Fruit fly (Drosophila melanogaster) whole organism, embryonic: ENCODE measurements around the gene Vps53.
A peak's percentile ranks its signal among the peaks of the same experiment; 100 is the strongest.

Source experiments
- Atf6 ChIP-seq: fragments of 200-800 bp; sonication (Bioruptor generic); IDR thresholded peaks from 2 replicates; pipeline ENCODE4 v1.3.6; 2022; ENCODE audit warnings: missing biosample characterization, missing genetic modification characterization
- BEAF-32 ChIP-seq: fragments of 200-800 bp; sonication (Bioruptor generic); optimal IDR thresholded peaks from 3 replicates; lab custom pipeline; 2017; ENCODE audit warnings: missing biosample characterization, missing genetic modification characterization, mild to moderate bottlenecking, moderate library complexity, missing genetic modification reagents
- BtbVII ChIP-seq: fragments of 200-800 bp; sonication (Bioruptor generic); optimal IDR thresholded peaks from 3 replicates; lab custom pipeline; 2017; ENCODE audit warnings: missing biosample characterization, mild to moderate bottlenecking, missing genetic modification characterization
- CG1024 ChIP-seq: fragments of 200-800 bp; sonication (Bioruptor generic); IDR thresholded peaks from 2 replicates; pipeline ENCODE4 v1.3.6; 2022; ENCODE audit warnings: missing biosample characterization, missing genetic modification characterization
- CG10366 ChIP-seq: fragments of 200-800 bp; sonication (Bioruptor generic); IDR thresholded peaks from 2 replicates; pipeline ENCODE4 v1.3.6; 2022; ENCODE audit warnings: missing biosample characterization, missing genetic modification characterization
- CG10565 ChIP-seq: fragments of 200-800 bp; sonication (Bioruptor generic); optimal IDR thresholded peaks from 3 replicates; lab custom pipeline; 2016; ENCODE audit warnings: missing biosample characterization, mild to moderate bottlenecking, missing genetic modification characterization
- CG11085 ChIP-seq: fragments of 200-800 bp; sonication (Bioruptor generic); IDR thresholded peaks from 2 replicates; pipeline ENCODE4 v1.3.6; 2022; ENCODE audit warnings: missing biosample characterization, missing genetic modification characterization
- CG11504 ChIP-seq: fragments of 200-800 bp; sonication (Bioruptor generic); optimal IDR thresholded peaks from 3 replicates; lab custom pipeline; 2019; ENCODE audit warnings: missing biosample characterization, mild to moderate bottlenecking, missing genetic modification characterization, moderate library complexity
- CG12071 ChIP-seq: fragments of 200-800 bp; sonication (Bioruptor generic); optimal IDR thresholded peaks from 3 replicates; lab custom pipeline; 2018; ENCODE audit warnings: missing biosample characterization, mild to moderate bottlenecking, missing genetic modification characterization
- CG12299 ChIP-seq: fragments of 200-800 bp; sonication (Bioruptor generic); optimal IDR thresholded peaks from 2 replicates; lab custom pipeline; 2018; ENCODE audit warnings: missing biosample characterization, mild to moderate bottlenecking, missing genetic modification characterization
- CG12391 ChIP-seq: fragments of 200-800 bp; sonication (Bioruptor generic); optimal IDR thresholded peaks from 3 replicates; lab custom pipeline; 2018; ENCODE audit warnings: missing biosample characterization, mild to moderate bottlenecking, missing genetic modification characterization, moderate library complexity
- CG12769 ChIP-seq: fragments of 200-800 bp; sonication (Bioruptor generic); optimal IDR thresholded peaks from 2 replicates; lab custom pipeline; 2019; ENCODE audit warnings: missing biosample characterization, mild to moderate bottlenecking, missing genetic modification characterization, moderate library complexity
- CG13775 ChIP-seq: fragments of 200-800 bp; sonication (Bioruptor generic); optimal IDR thresholded peaks from 3 replicates; lab custom pipeline; 2017; ENCODE audit warnings: missing biosample characterization, mild to moderate bottlenecking, missing genetic modification characterization
- CG15696 ChIP-seq: fragments of 200-800 bp; sonication (Bioruptor generic); optimal IDR thresholded peaks from 2 replicates; lab custom pipeline; 2019; ENCODE audit warnings: missing biosample characterization, mild to moderate bottlenecking, missing genetic modification characterization, moderate library complexity
- CG1603 ChIP-seq: fragments of 200-800 bp; sonication (Bioruptor generic); optimal IDR thresholded peaks from 2 replicates; lab custom pipeline; 2019; ENCODE audit warnings: missing biosample characterization, mild to moderate bottlenecking, missing genetic modification characterization, moderate library complexity
- CG16863 ChIP-seq: fragments of 200-800 bp; sonication (Bioruptor generic); optimal IDR thresholded peaks from 3 replicates; lab custom pipeline; 2016; ENCODE audit warnings: missing biosample characterization, missing genetic modification characterization
- CG3995 ChIP-seq: fragments of 200-800 bp; sonication (Bioruptor generic); optimal IDR thresholded peaks from 3 replicates; lab custom pipeline; 2016; ENCODE audit warnings: missing biosample characterization, missing genetic modification characterization
- CG43689 ChIP-seq: fragments of 200-800 bp; sonication (Bioruptor generic); IDR thresholded peaks from 2 replicates; pipeline ENCODE4 v1.3.6; 2022; ENCODE audit warnings: missing biosample characterization, missing genetic modification characterization
- CG6854 ChIP-seq: fragments of 200-800 bp; sonication (Bioruptor generic); optimal IDR thresholded peaks from 3 replicates; lab custom pipeline; 2017; ENCODE audit warnings: missing biosample characterization, mild to moderate bottlenecking, missing genetic modification characterization
- CG9609 ChIP-seq: fragments of 200-800 bp; sonication (Bioruptor generic); optimal IDR thresholded peaks from 3 replicates; lab custom pipeline; 2016; ENCODE audit warnings: missing biosample characterization, missing genetic modification characterization
- Ets65A ChIP-seq: fragments of 200-800 bp; sonication (Bioruptor generic); peaks from one replicate; lab custom pipeline; 2016; ENCODE audit warnings: missing biosample characterization, missing genetic modification characterization
- Fer1 ChIP-seq: fragments of 200-800 bp; sonication (Bioruptor generic); optimal IDR thresholded peaks from 2 replicates; lab custom pipeline; 2017; ENCODE audit warnings: missing biosample characterization, mild to moderate bottlenecking, missing genetic modification characterization
- HLH4C ChIP-seq: fragments of 200-800 bp; sonication (Bioruptor generic); IDR thresholded peaks from 3 replicates; pipeline ENCODE4 v1.3.6; 2022; ENCODE audit warnings: missing biosample characterization, missing genetic modification characterization; ENCODE audit not compliant: partially characterized antibody
- Hand ChIP-seq: fragments of 200-800 bp; sonication (Bioruptor generic); optimal IDR thresholded peaks from 2 replicates; lab custom pipeline; 2017; ENCODE audit warnings: mild to moderate bottlenecking, missing biosample characterization, missing genetic modification reagents, missing genetic modification characterization
- Hmr ChIP-seq: fragments of 200-800 bp; sonication (Bioruptor generic); optimal IDR thresholded peaks from 3 replicates; lab custom pipeline; 2017; ENCODE audit warnings: mild to moderate bottlenecking, missing biosample characterization, missing genetic modification reagents, missing genetic modification characterization
- Hsf ChIP-seq: fragments of 200-800 bp; sonication (Bioruptor generic); optimal IDR thresholded peaks from 3 replicates; lab custom pipeline; 2016; ENCODE audit warnings: missing biosample characterization, missing genetic modification characterization
- Nf-YB ChIP-seq: fragments of 200-800 bp; sonication (Bioruptor generic); optimal IDR thresholded peaks from 3 replicates; lab custom pipeline; 2019; ENCODE audit warnings: missing biosample characterization, mild to moderate bottlenecking, missing genetic modification characterization, moderate library complexity
- Ravus ChIP-seq: fragments of 200-800 bp; sonication (Bioruptor generic); IDR thresholded peaks from 2 replicates; pipeline ENCODE4 v1.3.6; 2022; ENCODE audit warnings: missing biosample characterization, missing genetic modification characterization
- Side ChIP-seq: fragments of 200-800 bp; sonication (Bioruptor generic); optimal IDR thresholded peaks from 2 replicates; lab custom pipeline; 2016; ENCODE audit warnings: missing biosample characterization, missing genetic modification characterization
- Sin3A ChIP-seq: fragments of >200 bp; optimal IDR thresholded peaks from 2 replicates; lab custom pipeline; 2018
- Six4 ChIP-seq: fragments of 200-800 bp; sonication (Bioruptor generic); optimal IDR thresholded peaks from 2 replicates; lab custom pipeline; 2016; ENCODE audit warnings: missing biosample characterization, missing genetic modification characterization
- Usf ChIP-seq: fragments of 200-800 bp; sonication (Bioruptor generic); optimal IDR thresholded peaks from 2 replicates; lab custom pipeline; 2017; ENCODE audit warnings: missing genotype, missing biosample characterization, missing genetic modification characterization
- YL-1 ChIP-seq: fragments of 200-800 bp; sonication (Bioruptor generic); optimal IDR thresholded peaks from 3 replicates; lab custom pipeline; 2017; ENCODE audit warnings: missing biosample characterization, mild to moderate bottlenecking, missing genetic modification characterization
- ab ChIP-seq: fragments of 200-800 bp; sonication (Bioruptor generic); optimal IDR thresholded peaks from 2 replicates; lab custom pipeline; 2016; ENCODE audit warnings: missing biosample characterization, missing genetic modification characterization
- bbx ChIP-seq: fragments of 200-800 bp; sonication (Bioruptor generic); IDR thresholded peaks from 2 replicates; pipeline ENCODE4 v1.3.6; 2022; ENCODE audit warnings: missing biosample characterization, missing genetic modification characterization; ENCODE audit not compliant: partially characterized antibody
- bowl ChIP-seq: fragments of 200-800 bp; sonication (Bioruptor generic); IDR thresholded peaks from 2 replicates; pipeline ENCODE4 v1.3.6; 2022; ENCODE audit warnings: missing biosample characterization, missing genetic modification characterization
- ci ChIP-seq: fragments of 200-800 bp; sonication (Bioruptor generic); IDR thresholded peaks from 3 replicates; pipeline ENCODE4 v1.3.6; 2022; ENCODE audit warnings: missing biosample characterization, missing genetic modification characterization
- gt ChIP-seq: fragments of 200-800 bp; sonication (Bioruptor generic); IDR thresholded peaks from 2 replicates; pipeline ENCODE4 v1.3.6; 2022; ENCODE audit warnings: missing biosample characterization, missing genetic modification characterization
- h ChIP-seq: fragments of >200 bp; optimal IDR thresholded peaks from 2 replicates; lab custom pipeline; 2017
- hbn ChIP-seq: fragments of 200-800 bp; sonication (Bioruptor generic); IDR thresholded peaks from 2 replicates; pipeline ENCODE4 v1.3.6; 2022; ENCODE audit warnings: missing biosample characterization, missing genetic modification characterization; ENCODE audit not compliant: partially characterized antibody
- kay ChIP-seq: fragments of 200-800 bp; sonication (Bioruptor generic); optimal IDR thresholded peaks from 2 replicates; lab custom pipeline; 2016; ENCODE audit warnings: missing biosample characterization, missing genetic modification characterization
- otp ChIP-seq: fragments of 200-800 bp; sonication (Bioruptor generic); IDR thresholded peaks from 3 replicates; pipeline ENCODE4, ENCODE4 v1.3.6; 2022; ENCODE audit warnings: missing biosample characterization, missing genetic modification characterization
- pho ChIP-seq: fragments of 200-800 bp; sonication (Bioruptor generic); optimal IDR thresholded peaks from 2 replicates; lab custom pipeline; 2016; ENCODE audit warnings: missing biosample characterization, missing genetic modification characterization
- prd ChIP-seq, 3 experiments: fragments of >200 bp in 2 of 3; fragments of 200-800 bp in 1 of 3; sonication (Bioruptor generic) in 1 of 3; optimal IDR thresholded peaks in 2 of 3; IDR thresholded peaks in 1 of 3; 2 replicates in 2 of 3; 3 replicates in 1 of 3; pipeline versions ENCODE4 v1.3.6 to Lab custom; 2017 to 2022; ENCODE audit warnings: missing biosample characterization in 1 of 3, missing genetic modification characterization in 1 of 3
- scrt ChIP-seq: fragments of 200-800 bp; sonication (Bioruptor generic); optimal IDR thresholded peaks from 2 replicates; lab custom pipeline; 2018; ENCODE audit warnings: missing biosample characterization, mild to moderate bottlenecking, missing genetic modification characterization, moderate library complexity
- sd ChIP-seq: fragments of 200-800 bp; sonication (Bioruptor generic); optimal IDR thresholded peaks from 3 replicates; lab custom pipeline; 2018; ENCODE audit warnings: missing biosample characterization, mild to moderate bottlenecking, missing genetic modification characterization, moderate library complexity
- sens-2 ChIP-seq: fragments of 200-800 bp; sonication (Bioruptor generic); IDR thresholded peaks from 2 replicates; pipeline ENCODE4 v1.3.6; 2022; ENCODE audit warnings: missing biosample characterization, missing genetic modification characterization
- sr ChIP-seq: fragments of 200-800 bp; sonication (Bioruptor generic); IDR thresholded peaks from 3 replicates; pipeline ENCODE4 v1.3.6; 2022; ENCODE audit warnings: missing biosample characterization, missing genetic modification characterization
- trem ChIP-seq: fragments of 200-800 bp; optimal IDR thresholded peaks from 3 replicates; lab custom pipeline; 2019; ENCODE audit warnings: missing biosample characterization, mild to moderate bottlenecking, missing genetic modification characterization, moderate library complexity
- usp ChIP-seq: fragments of >200 bp; optimal IDR thresholded peaks from 2 replicates; lab custom pipeline; 2017; ENCODE audit warnings: missing biosample characterization, missing genetic modification characterization
- zen ChIP-seq: fragments of 200-800 bp; sonication (Bioruptor generic); optimal IDR thresholded peaks from 3 replicates; lab custom pipeline; 2018; ENCODE audit warnings: missing biosample characterization, mild to moderate bottlenecking, missing genetic modification characterization, moderate library complexity

Gene Vps53

DNA sequence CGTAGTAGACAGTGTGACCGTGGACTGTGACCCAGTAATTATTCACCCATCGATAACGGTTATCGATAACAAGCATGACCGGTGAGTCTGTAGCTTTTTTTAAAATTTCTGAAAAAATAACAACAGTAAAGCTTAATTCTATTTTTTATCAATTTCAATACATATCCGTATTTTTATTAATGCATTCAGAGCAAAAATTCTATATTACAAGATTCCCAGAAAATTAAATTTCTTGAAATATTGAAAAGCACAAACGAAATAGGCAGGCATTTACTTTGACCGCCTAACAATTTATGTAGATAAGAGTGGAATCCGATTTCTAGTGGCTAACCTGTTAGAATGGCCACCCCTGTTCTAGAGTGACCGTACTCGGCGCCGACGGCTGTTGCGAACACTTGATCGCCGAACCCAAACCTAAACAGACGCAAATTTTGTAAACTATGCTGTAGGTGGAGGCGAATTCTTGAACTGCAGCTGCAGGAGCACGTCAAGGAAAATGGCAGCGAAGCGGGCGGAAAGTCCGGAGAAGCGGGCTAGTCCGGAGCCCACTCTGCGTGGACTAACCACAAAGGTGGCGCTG, 8.1 kb upstream of the Vps53 start, which contains the start of gene CG3652 (continued):
- TF ChIP-seq Sin3A (lab: Kevin White, UChicago) = peak; percentile 84
- no peak for TF ChIP-seq h (lab: Kevin White, UChicago)
- TF ChIP-seq Usf = no peak
- TF ChIP-seq CG10565 (GFP tag; lab: Kevin White, UChicago) = no peak
- no peak for TF ChIP-seq hbn (GFP tag; lab: Robert Waterston, UW)
- no peak for TF ChIP-seq Hand (GFP tag; lab: Kevin White, UChicago)
- TF ChIP-seq sd (tag; lab: Kevin White, UChicago) = no peak
- peak; percentile 43 for TF ChIP-seq Hsf (GFP tag; lab: Kevin White, UChicago)
- no peak for TF ChIP-seq Fer1 (GFP tag; lab: Kevin White, UChicago)
- TF ChIP-seq CG1603 = no peak
- TF ChIP-seq Nf-YB = no peak
- TF ChIP-seq Side (GFP tag; lab: Kevin White, UChicago) = peak; percentile 35
- TF ChIP-seq CG12769 (tag; lab: Kevin White, UChicago) = no peak
- TF ChIP-seq BEAF-32 (GFP tag; lab: Kevin White, UChicago) = peak; percentile 80
- TF ChIP-seq CG43689 (GFP tag; lab: Robert Waterston, UW) = no peak
- no peak for TF ChIP-seq scrt (GFP tag; lab: Kevin White, UChicago)
- TF ChIP-seq CG11085 (GFP tag; lab: Robert Waterston, UW) = no peak
- TF ChIP-seq kay (GFP tag; lab: Kevin White, UChicago) = peak; percentile 33
- TF ChIP-seq CG13775 (GFP tag; lab: Kevin White, UChicago) = peak; percentile 9
- TF ChIP-seq bowl (GFP tag; lab: Robert Waterston, UW) = no peak
- TF ChIP-seq trem (tag; lab: Kevin White, UChicago) = peak; percentile 61
- no peak for TF ChIP-seq CG15696 (tag; lab: Kevin White, UChicago)
- no peak for TF ChIP-seq Atf6 (GFP tag; lab: Robert Waterston, UW)
- no peak for TF ChIP-seq gt (GFP tag; lab: Robert Waterston, UW)
- TF ChIP-seq BtbVII = no peak
- no peak for TF ChIP-seq prd (optimal IDR thresholded peaks at IDR 0.05; lab: Kevin White, UChicago)
- TF ChIP-seq prd (GFP tag; IDR thresholded peaks at IDR 0.05; lab: Robert Waterston, UW) = peak; percentile 38; the same call in 1 of the 3 replicates
- no peak for TF ChIP-seq ab (GFP tag; lab: Kevin White, UChicago)
- peak; percentile 77 for TF ChIP-seq CG3995 (GFP tag; lab: Kevin White, UChicago)
- no peak for TF ChIP-seq sr (GFP tag; lab: Robert Waterston, UW)
- no peak for TF ChIP-seq sens-2 (GFP tag; lab: Robert Waterston, UW)
- no peak for TF ChIP-seq CG6854 (GFP tag; lab: Kevin White, UChicago)
- peak; percentile 61 for TF ChIP-seq YL-1 (GFP tag; lab: Kevin White, UChicago)
- no peak for TF ChIP-seq CG12071 (GFP tag; lab: Kevin White, UChicago)
- TF ChIP-seq Hmr (GFP tag; lab: Kevin White, UChicago) = no peak
- no peak for TF ChIP-seq Ravus (GFP tag; lab: Robert Waterston, UW)
- peak; percentile 54 for TF ChIP-seq HLH4C (GFP tag; lab: Robert Waterston, UW)
- peak; percentile 21 for TF ChIP-seq zen
- no peak for TF ChIP-seq CG1024 (GFP tag; lab: Robert Waterston, UW)
- TF ChIP-seq Six4 (GFP tag; lab: Kevin White, UChicago) = no peak
- 0 out of 2 replicates have a peak, but pooled peaks have one; percentile 14 for TF ChIP-seq bbx
- peak; percentile 48 for TF ChIP-seq CG12391 (tag; lab: Kevin White, UChicago)
- TF ChIP-seq otp = no peak
- TF ChIP-seq pho = peak; percentile 37
- peak; percentile 19 for TF ChIP-seq CG9609 (GFP tag; lab: Kevin White, UChicago)
- no peak for TF ChIP-seq ci
- peak; percentile 43 for TF ChIP-seq Ets65A (GFP tag; lab: Kevin White, UChicago)
- TF ChIP-seq CG11504 (tag; lab: Kevin White, UChicago) = no peak
- no peak for TF ChIP-seq usp (GFP tag; lab: Kevin White, UChicago)
- TF ChIP-seq CG16863 (GFP tag; lab: Kevin White, UChicago) = no peak
- no peak for TF ChIP-seq CG12299 (tag; lab: Kevin White, UChicago)
- TF ChIP-seq CG10366 (GFP tag; lab: Robert Waterston, UW) = no peak
